Comparison of ENCODE assay signal across 1 fruit fly cellular context in the genomic region with DNA sequence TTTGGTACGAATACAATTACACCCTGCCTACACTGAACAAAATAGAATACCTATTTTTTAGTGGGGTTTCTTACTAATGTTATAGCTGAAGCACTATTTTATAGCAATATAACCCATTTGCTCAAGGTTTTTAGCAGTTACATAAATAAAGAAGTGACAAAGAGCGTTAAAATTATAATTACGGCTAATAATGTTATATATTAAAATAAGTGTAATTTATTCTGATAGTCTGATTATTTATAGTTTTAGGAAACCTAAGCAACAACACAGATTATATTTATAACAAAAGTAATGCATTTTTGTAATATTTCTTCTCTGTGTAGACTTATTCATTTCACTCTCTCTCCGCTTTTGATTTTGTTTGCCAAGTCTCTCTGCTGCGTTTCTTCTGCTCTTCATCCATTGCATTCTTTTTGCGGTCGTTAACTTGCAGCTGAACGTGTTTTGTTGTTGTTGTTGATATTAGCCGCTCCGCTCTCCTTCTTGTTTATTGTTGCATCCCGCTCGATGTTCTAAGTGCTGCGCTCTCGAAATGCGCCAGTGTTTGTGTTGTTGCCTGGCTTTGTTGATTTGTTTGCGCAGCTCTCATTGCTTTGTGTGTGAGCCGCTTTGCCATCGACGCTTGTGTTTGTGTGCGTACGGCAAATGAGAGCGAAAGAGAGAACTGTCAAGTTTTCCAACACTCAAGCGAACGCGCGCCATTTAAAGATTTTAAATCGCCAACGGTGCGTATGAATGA.
TF ChIP-seq lines count a peak whose summit lies in the region.

No protein-coding gene starts in this region.

TF ChIP-seq in whole organism, embryonic, 481 proteins besides CTCF, POLR2A, EP300 and RAD21 (continued from another document and continues in another):
- TF ChIP-seq CG10654 (GFP tag; optimal IDR thresholded peaks at IDR 0.05; lab: Kevin White, UChicago) (peak; percentile 81), CG18599 (GFP tag; optimal IDR thresholded peaks at IDR 0.05; lab: Kevin White, UChicago) (peak; percentile 90), dati (GFP tag; IDR thresholded peaks at IDR 0.05; lab: Robert Waterston, UW) (no peak), prd (optimal IDR thresholded peaks at IDR 0.05; lab: Kevin White, UChicago) (no peak), prd (GFP tag; IDR thresholded peaks at IDR 0.05; lab: Robert Waterston, UW) (peak; percentile 88), dmrt99B (tag; optimal IDR thresholded peaks at IDR 0.05; lab: Kevin White, UChicago) (peak; percentile 98), CG42726 (GFP tag; IDR thresholded peaks at IDR 0.05; lab: Robert Waterston, UW; ENCODE audit: partially characterized antibody) (no peak), CG14441 (GFP tag; IDR thresholded peaks at IDR 0.05; lab: Robert Waterston, UW) (peak; percentile 86), stc (GFP tag; IDR thresholded peaks at IDR 0.05; lab: Robert Waterston, UW) (peak; percentile 87), CG17568 (GFP tag; optimal IDR thresholded peaks at IDR 0.05; lab: Kevin White, UChicago) (peak; percentile 50), lola (GFP tag; optimal IDR thresholded peaks at IDR 0.05; lab: Kevin White, UChicago) (peak in 1 of 3 experiments; percentile 90), CG17802 (tag; optimal IDR thresholded peaks at IDR 0.05; lab: Kevin White, UChicago) (peak; percentile 57), CG11723 (GFP tag; optimal IDR thresholded peaks at IDR 0.05; lab: Kevin White, UChicago) (peak; percentile 74), Deaf1 (tag; optimal IDR thresholded peaks at IDR 0.05; lab: Kevin White, UChicago) (peak; percentile 76), HmgZ (tag; optimal IDR thresholded peaks at IDR 0.05; lab: Kevin White, UChicago) (peak; percentile 58), ranshi (GFP tag; IDR thresholded peaks at IDR 0.05; lab: Robert Waterston, UW) (peak; percentile 78), CG3065 (GFP tag; optimal IDR thresholded peaks at IDR 0.05; lab: Kevin White, UChicago) (peak; percentile 57), amos (GFP tag; IDR thresholded peaks at IDR 0.05; lab: Robert Waterston, UW; ENCODE audit: partially characterized antibody) (no peak), CG17612 (GFP tag; IDR thresholded peaks at IDR 0.05; lab: Robert Waterston, UW) (peak; percentile 45; the same call in 1 of the 2 replicates), Hr78 (GFP tag; optimal IDR thresholded peaks at IDR 0.05; lab: Kevin White, UChicago) (peak in 1 of 2 experiments; percentile 84), Kr (GFP tag; optimal IDR thresholded peaks at IDR 0.05; lab: Kevin White, UChicago) (no peak), BEAF-32 (GFP tag; optimal IDR thresholded peaks at IDR 0.05; lab: Kevin White, UChicago) (no peak), odd (GFP tag; optimal IDR thresholded peaks at IDR 0.05; lab: Kevin White, UChicago) (peak; percentile 84), jigr1 (GFP tag; IDR thresholded peaks at IDR 0.05; lab: Robert Waterston, UW) (peak; percentile 83; the same call in 2 of the 3 replicates), CG8765 (GFP tag; IDR thresholded peaks at IDR 0.05; lab: Robert Waterston, UW) (peak; percentile 34; the same call in 1 of the 2 replicates), Ravus (GFP tag; IDR thresholded peaks at IDR 0.05; lab: Robert Waterston, UW) (peak; percentile 48), slou (GFP tag; optimal IDR thresholded peaks at IDR 0.05; lab: Kevin White, UChicago) (peak; percentile 81), CG8089 (GFP tag; optimal IDR thresholded peaks at IDR 0.05; lab: Kevin White, UChicago) (no peak), CG6654 (GFP tag; optimal IDR thresholded peaks at IDR 0.05; lab: Kevin White, UChicago) (peak; percentile 87), CG1529 (GFP tag; optimal IDR thresholded peaks at IDR 0.05; lab: Kevin White, UChicago) (peak; percentile 87), gem (tag; optimal IDR thresholded peaks at IDR 0.05; lab: Kevin White, UChicago) (peak; percentile 98), vvl (GFP tag; IDR thresholded peaks at IDR 0.05; lab: Robert Waterston, UW) (peak; percentile 84), CG33557 (GFP tag; optimal IDR thresholded peaks at IDR 0.05; lab: Kevin White, UChicago) (peak; percentile 60), CG1832 (GFP tag; optimal IDR thresholded peaks at IDR 0.05; lab: Kevin White, UChicago) (no peak), bowl (GFP tag; IDR thresholded peaks at IDR 0.05; lab: Robert Waterston, UW) (0 out of 2 replicates have a peak, but pooled peaks have one; percentile 11), CG30431 (GFP tag; optimal IDR thresholded peaks at IDR 0.05; lab: Kevin White, UChicago) (peak; percentile 75), CG9727 (GFP tag; optimal IDR thresholded peaks at IDR 0.05; lab: Kevin White, UChicago) (peak; percentile 92), CG14710 (tag; optimal IDR thresholded peaks at IDR 0.05; lab: Kevin White, UChicago) (peak; percentile 94), jumu (GFP tag; optimal IDR thresholded peaks at IDR 0.05; lab: Kevin White, UChicago) (peak; percentile 33), nmo (GFP tag; optimal IDR thresholded peaks at IDR 0.05; lab: Kevin White, UChicago) (peak; percentile 98), bsh (GFP tag; optimal IDR thresholded peaks at IDR 0.05; lab: Kevin White, UChicago) (peak; percentile 86 to 94), MTF-1 (GFP tag; optimal IDR thresholded peaks at IDR 0.05; lab: Kevin White, UChicago; ENCODE audit: borderline replicate concordance) (peak; percentile 74), fu2 (GFP tag; optimal IDR thresholded peaks at IDR 0.05; lab: Kevin White, UChicago) (no peak), CG1024 (GFP tag; IDR thresholded peaks at IDR 0.05; lab: Robert Waterston, UW) (peak; percentile 57; the same call in 1 of the 2 replicates), org-1 (GFP tag; optimal IDR thresholded peaks at IDR 0.05; lab: Kevin White, UChicago) (peak; percentile 92), grau (tag; optimal IDR thresholded peaks at IDR 0.05; lab: Kevin White, UChicago) (peak; percentile 94), HHEX (GFP tag; optimal IDR thresholded peaks at IDR 0.05; lab: Kevin White, UChicago) (peak; percentile 86), fd96Cb (tag; optimal IDR thresholded peaks at IDR 0.05; lab: Kevin White, UChicago) (peak; percentile 97), CG6854 (GFP tag; optimal IDR thresholded peaks at IDR 0.05; lab: Kevin White, UChicago) (peak; percentile 81), Xrp1 (GFP tag; IDR thresholded peaks at IDR 0.05; lab: Robert Waterston, UW) (peak; percentile 84), Dll (GFP tag; IDR thresholded peaks at IDR 0.05; lab: Robert Waterston, UW; ENCODE audit: partially characterized antibody) (no peak), inv (GFP tag; IDR thresholded peaks at IDR 0.05; lab: Robert Waterston, UW; ENCODE audit: partially characterized antibody) (no peak), trem (tag; optimal IDR thresholded peaks at IDR 0.05; lab: Kevin White, UChicago) (peak; percentile 90), Sox100B (GFP tag; optimal IDR thresholded peaks at IDR 0.05; lab: Kevin White, UChicago) (peak; percentile 97), Rx (GFP tag; IDR thresholded peaks at IDR 0.05; lab: Robert Waterston, UW) (no peak), CG10321 (GFP tag; IDR thresholded peaks at IDR 0.05; lab: Robert Waterston, UW) (no peak), CG15073 (GFP tag; optimal IDR thresholded peaks at IDR 0.05; lab: Kevin White, UChicago) (peak; percentile 9), CG7745 (tag; optimal IDR thresholded peaks at IDR 0.05; lab: Kevin White, UChicago) (no peak), gce (GFP tag; IDR thresholded peaks at IDR 0.05; lab: Robert Waterston, UW) (no peak), CG18011 (GFP tag; optimal IDR thresholded peaks at IDR 0.05; lab: Kevin White, UChicago) (peak; percentile 50), CG10274 (GFP tag; optimal IDR thresholded peaks at IDR 0.05; lab: Kevin White, UChicago) (peak; percentile 59), CG6765 (GFP tag; optimal IDR thresholded peaks at IDR 0.05; lab: Kevin White, UChicago) (peak; percentile 83), CG8944 (GFP tag; optimal IDR thresholded peaks at IDR 0.05; lab: Kevin White, UChicago) (no peak), crc (GFP tag; optimal IDR thresholded peaks at IDR 0.05; lab: Kevin White, UChicago) (no peak), Lim3 (GFP tag; IDR thresholded peaks at IDR 0.05; lab: Robert Waterston, UW) (no peak), Vsx1 (GFP tag; optimal IDR thresholded peaks at IDR 0.05; lab: Kevin White, UChicago) (peak; percentile 87), al (GFP tag; IDR thresholded peaks at IDR 0.05; lab: Robert Waterston, UW) (peak; percentile 88), lilli (GFP tag; optimal IDR thresholded peaks at IDR 0.05; lab: Kevin White, UChicago) (peak; percentile 55), CG2199 (GFP tag; IDR thresholded peaks at IDR 0.05; lab: Robert Waterston, UW) (0 out of 3 replicates have a peak, but pooled peaks have one; percentile 13), CG10979 (tag; optimal IDR thresholded peaks at IDR 0.05; lab: Kevin White, UChicago) (peak; percentile 96), pan (optimal IDR thresholded peaks at IDR 0.05; lab: Kevin White, UChicago) (no peak), pan (GFP tag; optimal IDR thresholded peaks at IDR 0.05 in 1 of 2, IDR thresholded peaks at IDR 0.05 in 1 of 2) (peak in 1 of 2 experiments; percentile 83), sna (GFP tag; IDR thresholded peaks at IDR 0.05; lab: Robert Waterston, UW; ENCODE audit: partially characterized antibody) (no peak), onecut (GFP tag; IDR thresholded peaks at IDR 0.05; lab: Robert Waterston, UW) (peak; percentile 45), Jarid2 (GFP tag; optimal IDR thresholded peaks at IDR 0.05; lab: Kevin White, UChicago) (peak; percentile 56), Ptx1 (GFP tag; IDR thresholded peaks at IDR 0.05; lab: Robert Waterston, UW) (peak; percentile 90), CG11456 (GFP tag; IDR thresholded peaks at IDR 0.05; lab: Robert Waterston, UW) (no peak; the same call in 2 of the 3 replicates), wdn (GFP tag; IDR thresholded peaks at IDR 0.05; lab: Robert Waterston, UW) (peak; percentile 48; the same call in 1 of the 2 replicates), CG14014 (GFP tag; IDR thresholded peaks at IDR 0.05; lab: Robert Waterston, UW) (peak; percentile 76), CG18764 (GFP tag; optimal IDR thresholded peaks at IDR 0.05; lab: Kevin White, UChicago) (peak; percentile 68), NC2β (GFP tag; optimal IDR thresholded peaks at IDR 0.05; lab: Kevin White, UChicago) (peak; percentile 6), CG4404 (GFP tag; IDR thresholded peaks at IDR 0.05; lab: Robert Waterston, UW) (peak; percentile 75), ftz-f1 (GFP tag; optimal IDR thresholded peaks at IDR 0.05; lab: Kevin White, UChicago) (no peak), Fer2 (tag; optimal IDR thresholded peaks at IDR 0.05; lab: Kevin White, UChicago) (peak; percentile 72), CG11695 (GFP tag; IDR thresholded peaks at IDR 0.05; lab: Robert Waterston, UW) (peak; percentile 89), gro (GFP tag; optimal IDR thresholded peaks at IDR 0.05; lab: Kevin White, UChicago) (peak; percentile 16), bcd (GFP tag; optimal IDR thresholded peaks at IDR 0.05; lab: Kevin White, UChicago) (peak; percentile 93), CG17385 (GFP tag; optimal IDR thresholded peaks at IDR 0.05; lab: Kevin White, UChicago) (peak; percentile 86), H15 (GFP tag; IDR thresholded peaks at IDR 0.05; lab: Robert Waterston, UW) (peak; percentile 76), CG1647 (GFP tag; optimal IDR thresholded peaks at IDR 0.05; lab: Kevin White, UChicago) (peak; percentile 21), CG11398 (GFP tag; optimal IDR thresholded peaks at IDR 0.05; lab: Kevin White, UChicago) (no peak), gt (GFP tag; IDR thresholded peaks at IDR 0.05; lab: Robert Waterston, UW) (peak; percentile 52), croc (GFP tag; conservative IDR thresholded peaks at IDR 0.05; lab: Robert Waterston, UW) (peak; percentile 84), h (optimal IDR thresholded peaks at IDR 0.05; lab: Kevin White, UChicago) (no peak), maf-S (GFP tag; optimal IDR thresholded peaks at IDR 0.05; lab: Kevin White, UChicago) (no peak), CG8924 (tag; optimal IDR thresholded peaks at IDR 0.05; lab: Kevin White, UChicago) (peak; percentile 95), CG18476 (GFP tag; optimal IDR thresholded peaks at IDR 0.05; lab: Kevin White, UChicago) (peak; percentile 76), GATAe (GFP tag; conservative IDR thresholded peaks at IDR 0.05; lab: Robert Waterston, UW) (peak; percentile 41; the same call in 1 of the 2 replicates), toy (GFP tag; IDR thresholded peaks at IDR 0.05; lab: Robert Waterston, UW) (peak; percentile 37; the same call in 1 of the 2 replicates), CG10543 (GFP tag; optimal IDR thresholded peaks at IDR 0.05; lab: Kevin White, UChicago) (peak; percentile 57), Scr (GFP tag; IDR thresholded peaks at IDR 0.05; lab: Robert Waterston, UW; ENCODE audit: partially characterized antibody) (no peak), Drgx (GFP tag; IDR thresholded peaks at IDR 0.05; lab: Robert Waterston, UW) (peak; percentile 90), CG3281 (GFP tag; optimal IDR thresholded peaks at IDR 0.05; lab: Kevin White, UChicago) (peak; percentile 92), MESR4 (GFP tag; optimal IDR thresholded peaks at IDR 0.05; lab: Kevin White, UChicago) (no peak), wor (GFP tag; IDR thresholded peaks at IDR 0.05; lab: Robert Waterston, UW) (peak; percentile 91), Dfd (GFP tag; optimal IDR thresholded peaks at IDR 0.05; lab: Kevin White, UChicago) (no peak), da (GFP tag; optimal IDR thresholded peaks at IDR 0.05; lab: Kevin White, UChicago) (no peak), pb (GFP tag; optimal IDR thresholded peaks at IDR 0.05; lab: Kevin White, UChicago) (peak; percentile 12), CG15269 (tag; optimal IDR thresholded peaks at IDR 0.05; lab: Kevin White, UChicago) (peak; percentile 92), corto (GFP tag; optimal IDR thresholded peaks at IDR 0.05; lab: Kevin White, UChicago) (peak; percentile 62), CG7271 (tag; optimal IDR thresholded peaks at IDR 0.05; lab: Kevin White, UChicago) (peak; percentile 20), Nf-YC (tag; optimal IDR thresholded peaks at IDR 0.05; lab: Kevin White, UChicago) (peak; percentile 72), dysf (GFP tag; IDR thresholded peaks at IDR 0.05; lab: Robert Waterston, UW) (peak; percentile 90), seq (GFP tag; IDR thresholded peaks at IDR 0.05; lab: Robert Waterston, UW) (peak; percentile 69), CG6683 (GFP tag; optimal IDR thresholded peaks at IDR 0.05; lab: Kevin White, UChicago) (peak; percentile 84), lab (GFP tag; optimal IDR thresholded peaks at IDR 0.05; lab: Kevin White, UChicago) (peak; percentile 90), exex (tag; optimal IDR thresholded peaks at IDR 0.05; lab: Kevin White, UChicago) (peak; percentile 56), z (GFP tag; IDR thresholded peaks at IDR 0.05; lab: Robert Waterston, UW) (no peak), CG4424 (GFP tag; optimal IDR thresholded peaks at IDR 0.05; lab: Kevin White, UChicago) (peak; percentile 93), luna (GFP tag; optimal IDR thresholded peaks at IDR 0.05; lab: Kevin White, UChicago) (no peak), Usf (GFP tag; optimal IDR thresholded peaks at IDR 0.05; lab: Kevin White, UChicago) (peak; percentile 74)
